Worm (Caenorhabditis elegans): ENCODE measurements around the gene scl-1.

ce11 chrIV:13104900-13105299, 48.8 kb downstream of the scl-1 start, which contains the start of gene rde-11:
- TF ChIP-seq pha-4 (tag; optimal IDR thresholded peaks at IDR 0.05): no peak
- no peak for TF ChIP-seq nhr-77 (tag; optimal IDR thresholded peaks at IDR 0.05)
- no peak for TF ChIP-seq unc-62 (GFP tag; optimal IDR thresholded peaks at IDR 0.05)
- no peak for TF ChIP-seq egl-27 (tag; optimal IDR thresholded peaks at IDR 0.05)
- no peak for TF ChIP-seq aly-2 (tag; optimal IDR thresholded peaks at IDR 0.05)
- TF ChIP-seq daf-12 (tag; optimal IDR thresholded peaks at IDR 0.05): no peak

Data from whole organism, L3 larva.